Worm (Caenorhabditis elegans) whole organism, L3 larva: ENCODE data around the gene cyp-14A4.

Source experiments
- R02D3.7 ChIP-seq: fragments of 150-350 bp; optimal IDR thresholded peaks from 2 replicates; lab custom pipeline; 2014; ENCODE audit warnings: missing biosample characterization, missing genetic modification characterization
- ama-1 ChIP-seq: fragments of 150-350 bp; optimal IDR thresholded peaks from 2 replicates; lab custom pipeline; 2018
- ceh-16 ChIP-seq: sonication (generic microtip); optimal IDR thresholded peaks from 2 replicates; lab custom pipeline; 2017; ENCODE audit warnings: missing biosample characterization, missing genetic modification characterization
- elt-3 ChIP-seq, 3 experiments: fragments of 150-350 bp in 1 of 3; sonication (generic microtip) in 2 of 3; optimal IDR thresholded peaks; 2 replicates in 2 of 3; 4 replicates in 1 of 3; lab custom pipeline; 2014 to 2017; ENCODE audit warnings: missing biosample characterization in 3 of 3, missing genetic modification characterization in 3 of 3
- eor-1 ChIP-seq, 2 experiments: fragments of 150-350 bp; optimal IDR thresholded peaks; 2 replicates each; lab custom pipeline; 2014 to 2018; ENCODE audit warnings: missing biosample characterization in 2 of 2, missing genetic modification characterization in 2 of 2
- fkh-10 ChIP-seq: sonication (generic microtip); optimal IDR thresholded peaks from 2 replicates; lab custom pipeline; 2017; ENCODE audit warnings: missing biosample characterization, missing genetic modification reagents, missing genetic modification characterization
- fos-1 ChIP-seq: fragments of 150-350 bp; optimal IDR thresholded peaks from 2 replicates; lab custom pipeline; 2014; ENCODE audit warnings: missing biosample characterization, missing genetic modification characterization
- nhr-23 ChIP-seq: fragments of 150-350 bp; optimal IDR thresholded peaks from 2 replicates; lab custom pipeline; 2014; ENCODE audit warnings: missing biosample characterization, missing genetic modification reagents, missing genetic modification characterization
- nhr-237 ChIP-seq: fragments of 150-350 bp; optimal IDR thresholded peaks from 2 replicates; lab custom pipeline; 2014; ENCODE audit warnings: missing biosample characterization, missing genetic modification characterization
- nhr-67 ChIP-seq: fragments of 150-350 bp; optimal IDR thresholded peaks from 2 replicates; lab custom pipeline; 2014; ENCODE audit warnings: missing biosample characterization, missing genetic modification characterization
- tbx-2 ChIP-seq: sonication (generic microtip); optimal IDR thresholded peaks from 2 replicates; lab custom pipeline; 2016; ENCODE audit warnings: mild to moderate bottlenecking, missing genetic modification characterization, missing compliant biosample characterization
- unc-62 ChIP-seq: fragments of 150-350 bp; sonication (generic microtip); optimal IDR thresholded peaks from 4 replicates; lab custom pipeline; 2014; ENCODE audit warnings: missing biosample characterization, missing genetic modification reagents, missing genetic modification characterization
- zag-1 ChIP-seq: fragments of 150-350 bp; optimal IDR thresholded peaks from 2 replicates; lab custom pipeline; 2014; ENCODE audit warnings: missing biosample characterization, missing genetic modification characterization
- ztf-11 ChIP-seq: fragments of 150-350 bp; optimal IDR thresholded peaks from 2 replicates; lab custom pipeline; 2014; ENCODE audit warnings: missing biosample characterization, missing genetic modification characterization
- ztf-4 ChIP-seq: fragments of 150-350 bp; optimal IDR thresholded peaks from 2 replicates; lab custom pipeline; 2014; ENCODE audit warnings: missing biosample characterization, missing genetic modification characterization

The cyp-14A4 gene

DNA sequence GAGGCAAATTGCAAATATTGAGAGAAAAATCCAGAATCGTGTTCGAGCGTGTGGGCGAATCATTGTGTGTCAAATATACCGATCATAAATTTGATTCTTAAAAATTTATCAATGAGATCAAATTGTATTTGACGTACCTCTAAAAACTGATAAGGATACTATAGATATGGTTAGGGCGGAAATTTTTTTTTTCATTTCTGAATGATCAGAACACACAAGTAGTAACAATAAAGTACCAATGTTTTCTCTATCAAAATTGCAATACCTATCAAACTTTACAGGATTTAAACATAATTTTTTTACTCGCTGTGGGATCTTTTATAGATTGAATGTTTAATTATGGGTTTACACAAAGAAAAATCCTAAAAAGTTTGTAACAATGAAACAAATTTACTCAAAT, 51.7 kb downstream of the cyp-14A4 start, which contains the start of gene bgnt-1.5:
Gene bgnt-1.5, minus strand, starts transcription at position 101 of the 400 bp plus-strand sequence.
- TF ChIP-seq elt-3 (tag; optimal IDR thresholded peaks at IDR 0.05; lab: Kevin White, UChicago) (no peak), ama-1 (lab: Kevin White, UChicago) (no peak), fos-1 (tag; lab: Kevin White, UChicago) (no peak), ztf-11 (tag; lab: Kevin White, UChicago) (no peak), unc-62 (GFP tag; lab: Kevin White, UChicago) (no peak), nhr-23 (tag; lab: Kevin White, UChicago) (no peak), nhr-237 (no peak), zag-1 (no peak), tbx-2 (tag; lab: Kevin White, UChicago) (no peak), eor-1 (tag; optimal IDR thresholded peaks at IDR 0.05; lab: Kevin White, UChicago) (no peak), ztf-4 (tag; lab: Kevin White, UChicago) (no peak), fkh-10 (GFP tag; lab: Kevin White, UChicago) (no peak), ceh-16 (tag; lab: Kevin White, UChicago) (no peak), nhr-67 (tag; lab: Kevin White, UChicago) (no peak), R02D3.7 (tag; lab: Kevin White, UChicago) (no peak)
